Fruit fly (Drosophila melanogaster) whole organism, larva: ENCODE data around the gene Pfdn2.

Source experiments
- noc ChIP-seq: fragments of 200-800 bp; sonication (Bioruptor generic); optimal IDR thresholded peaks from 3 replicates; lab custom pipeline; 2019; ENCODE audit warnings: missing biosample characterization, mild to moderate bottlenecking, missing genetic modification characterization, moderate library complexity

Pfdn2 gene

DNA sequence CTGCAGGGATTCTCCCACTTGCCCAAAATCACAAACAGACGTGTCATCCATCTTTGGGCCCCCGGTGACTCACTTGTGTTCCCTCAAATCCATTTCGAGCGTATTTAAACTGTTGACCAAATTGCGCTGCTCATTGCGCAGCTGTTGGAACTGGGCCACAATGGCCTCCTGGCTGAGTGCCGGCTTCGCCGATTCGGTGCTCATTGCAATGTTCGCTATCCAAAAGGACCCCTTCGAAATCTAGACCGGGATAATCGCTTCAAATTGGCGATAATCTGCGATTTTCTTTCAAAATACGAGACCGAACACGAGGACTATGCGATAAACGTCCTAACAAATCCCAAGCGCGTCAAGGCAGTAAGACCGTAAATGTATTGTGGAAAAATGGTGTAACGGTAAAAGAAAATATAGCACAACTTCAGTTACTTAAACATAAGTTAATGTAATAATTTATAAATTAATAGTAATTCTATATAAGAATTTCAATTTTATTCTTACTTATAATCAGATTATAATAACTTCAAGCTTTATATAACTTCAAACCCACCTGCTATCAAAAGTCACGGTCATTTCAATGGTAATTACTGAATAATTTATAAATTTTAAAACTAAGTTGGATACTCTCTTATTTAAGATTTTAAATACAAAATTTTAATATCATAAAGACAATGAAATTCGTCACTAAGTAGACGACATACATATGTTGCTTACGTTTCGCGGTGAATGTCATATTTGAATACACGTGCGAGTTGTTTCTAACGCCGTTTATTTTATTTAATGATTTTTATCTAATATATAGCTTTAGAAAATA lies at the start of gene Pfdn2, which contains the start of gene Noc1:
Gene Pfdn2, minus strand, starts transcription at position 346 of the 811 bp plus-strand sequence.
Gene Noc1, plus strand, starts transcription at position 727 of the 811 bp plus-strand sequence.
- no peak for TF ChIP-seq noc (tag; lab: Kevin White, UChicago)

DNA sequence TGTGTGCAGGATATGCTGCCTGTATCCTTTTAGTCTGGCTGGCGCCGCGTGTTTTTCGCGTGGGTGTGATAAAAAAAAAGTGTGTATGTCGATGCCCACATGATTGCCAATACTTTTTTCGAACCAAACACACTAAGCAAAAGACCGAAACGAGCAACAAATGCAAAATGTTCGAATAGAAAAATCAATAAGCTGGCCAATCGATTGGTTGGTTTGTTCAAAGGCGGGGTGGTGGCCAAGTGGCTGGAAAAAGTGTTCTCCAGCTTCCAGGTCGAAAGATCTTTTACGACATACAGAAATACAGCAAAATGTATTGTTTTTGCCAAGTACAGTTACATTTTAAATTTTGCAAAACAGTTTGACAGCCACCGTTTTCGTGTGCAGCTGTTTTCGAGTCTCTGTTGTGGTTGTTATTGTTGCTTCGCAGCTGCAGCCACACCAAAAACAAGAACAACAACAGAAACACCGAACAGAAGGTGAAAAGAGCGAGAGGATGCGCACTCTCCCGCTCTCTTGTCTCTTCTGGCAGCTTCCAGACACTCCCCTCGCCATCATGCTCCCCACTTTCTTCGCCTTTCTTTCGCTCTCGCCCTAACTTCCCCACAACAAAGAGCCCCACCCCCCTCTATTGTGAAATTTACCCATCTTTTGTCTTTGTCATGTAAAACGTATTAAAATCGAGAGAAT lies 49.6 kb upstream of the Pfdn2 start:
- TF ChIP-seq noc (tag; lab: Kevin White, UChicago), result no peak

DNA sequence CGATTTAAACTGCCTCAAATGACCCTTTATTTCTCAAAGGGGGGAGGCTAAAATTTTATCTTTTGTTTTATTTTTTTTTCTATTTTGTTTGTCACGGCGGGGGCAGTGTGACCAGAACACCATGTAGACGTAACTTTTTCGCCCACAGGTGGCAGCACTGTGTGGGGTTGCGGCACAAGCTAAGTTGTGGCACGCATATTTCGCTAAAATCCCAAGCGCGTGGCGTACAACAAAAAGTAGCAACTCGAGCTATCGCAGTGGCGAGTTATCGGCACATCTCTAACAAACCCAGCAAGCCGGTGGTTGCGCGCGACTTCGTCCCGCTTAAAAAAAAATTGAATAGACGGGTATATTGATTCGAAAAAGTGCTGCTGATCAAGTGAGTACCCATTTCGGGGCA lies 48.9 kb upstream of the Pfdn2 start, which contains the start of the genes Ufd1 and NaPi-III:
Gene Ufd1, minus strand, starts transcription at position 129 of the 400 bp plus-strand sequence.
Gene NaPi-III, plus strand, starts transcription at position 261 of the 400 bp plus-strand sequence.
- TF ChIP-seq noc (tag; lab: Kevin White, UChicago), result peak; percentile 22

DNA sequence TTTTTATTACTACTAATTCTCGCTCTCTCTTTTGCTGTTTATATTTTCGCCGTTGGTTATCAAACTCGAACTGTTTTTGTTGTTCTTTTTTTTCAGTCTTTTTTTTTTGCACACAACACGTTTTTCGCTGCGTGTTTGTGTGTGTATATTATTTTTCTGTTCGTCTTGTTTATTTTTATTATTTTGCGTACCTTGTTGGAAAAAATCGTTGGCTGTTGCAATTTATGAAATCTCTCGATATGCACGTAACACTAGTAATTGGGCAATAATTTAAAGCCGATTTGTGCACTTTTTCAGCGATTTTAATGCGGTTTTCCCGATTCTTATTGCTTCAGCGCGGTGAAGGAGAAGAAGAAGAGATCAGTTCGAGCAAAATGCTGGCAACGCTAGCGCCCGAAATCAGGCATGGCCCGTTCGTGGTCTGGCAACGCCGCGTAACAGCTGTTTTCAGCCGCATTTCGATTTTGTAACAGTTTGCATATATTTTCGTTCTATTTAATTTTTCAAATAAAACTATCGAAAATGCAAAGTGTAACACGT lies 46.3 kb upstream of the Pfdn2 start, which contains the start of the genes FoxK and mRpL2:
Gene FoxK, minus strand, starts transcription at position 365 of the 540 bp plus-strand sequence.
Gene mRpL2, plus strand, starts transcription at position 429 of the 540 bp plus-strand sequence.
- peak; percentile 13 for TF ChIP-seq noc (tag; lab: Kevin White, UChicago)

DNA sequence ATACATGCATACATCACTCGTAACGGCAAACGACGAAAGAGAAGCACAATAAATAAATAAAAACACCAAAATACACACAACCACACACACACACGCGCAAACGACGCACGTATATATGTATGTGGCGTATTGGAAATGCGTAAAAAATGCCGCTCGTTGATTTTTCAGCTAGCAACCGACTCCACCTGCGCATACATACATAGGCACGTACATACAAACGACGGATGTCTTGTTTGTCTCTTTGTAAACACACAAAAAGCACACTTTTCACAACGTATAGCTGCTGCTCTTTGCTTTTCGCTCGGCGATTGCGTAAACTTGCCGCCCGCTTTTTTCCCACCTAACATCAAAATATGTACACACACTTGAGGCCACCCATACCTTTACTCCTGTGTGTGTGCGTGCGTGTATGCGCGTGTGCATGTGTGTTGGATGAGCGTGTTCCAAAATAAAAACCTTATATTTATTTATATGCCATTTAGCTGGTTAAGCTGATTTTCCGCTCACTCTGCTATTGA lies 45.8 kb upstream of the Pfdn2 start:
- peak; percentile 8 for TF ChIP-seq noc (tag; lab: Kevin White, UChicago)

DNA sequence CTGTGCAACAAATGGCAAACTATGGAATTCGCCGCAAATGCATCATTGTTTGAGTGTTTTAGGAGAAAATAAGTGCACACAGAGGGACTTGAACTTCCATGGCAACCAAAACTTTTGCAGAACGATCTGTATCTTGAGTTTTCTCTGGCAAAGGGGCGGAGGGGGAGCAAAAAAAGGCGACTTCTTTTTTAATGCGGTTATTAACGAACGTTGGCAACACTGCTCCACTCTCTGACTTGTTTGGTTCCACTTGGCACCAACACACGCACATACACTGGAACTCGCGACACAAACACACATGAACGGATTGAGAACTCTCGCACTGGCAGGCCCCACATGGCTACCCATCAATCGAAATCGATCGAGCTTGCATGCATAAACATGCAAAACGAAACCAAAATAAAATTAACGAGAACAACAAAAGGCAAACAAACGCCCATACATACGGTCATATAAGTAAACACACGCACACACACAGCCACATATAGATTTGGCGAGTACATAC lies 45.3 kb upstream of the Pfdn2 start:
- TF ChIP-seq noc (tag; lab: Kevin White, UChicago), result no peak

DNA sequence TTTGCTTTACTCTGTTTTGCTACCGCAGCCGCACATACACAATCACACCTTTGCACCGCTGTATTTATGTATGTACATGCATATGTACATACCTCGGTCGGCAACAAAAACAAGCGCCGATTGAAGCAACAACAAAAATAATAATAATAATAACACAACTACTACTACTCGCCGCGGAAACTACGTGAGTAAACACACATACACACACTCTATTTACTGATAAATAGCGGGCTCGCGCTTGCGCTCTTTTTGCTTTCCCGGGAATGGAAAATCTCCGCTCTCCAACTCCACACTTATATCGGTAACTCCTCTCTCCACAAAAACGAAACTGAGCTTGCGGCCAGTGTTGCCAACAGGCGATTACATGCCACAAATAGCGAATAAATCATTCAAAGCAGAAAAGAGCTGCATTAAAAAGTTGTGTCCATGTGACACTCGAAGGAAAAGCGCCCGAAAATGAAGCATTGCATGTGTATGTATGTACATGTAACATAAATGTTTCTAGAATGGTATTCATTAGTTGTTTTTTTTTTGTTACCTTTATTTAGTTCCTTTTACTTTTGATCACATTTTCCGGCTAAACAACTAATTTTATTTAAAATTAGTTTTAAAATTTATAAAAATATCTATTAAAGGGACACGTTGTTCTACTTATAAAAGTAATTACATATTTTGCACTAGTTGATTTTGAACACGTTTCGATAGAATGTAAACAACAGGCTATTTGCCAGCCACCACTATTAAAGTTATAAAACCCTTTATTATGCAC lies 44.6 kb upstream of the Pfdn2 start:
- peak; percentile 38 for TF ChIP-seq noc (tag; lab: Kevin White, UChicago)

DNA sequence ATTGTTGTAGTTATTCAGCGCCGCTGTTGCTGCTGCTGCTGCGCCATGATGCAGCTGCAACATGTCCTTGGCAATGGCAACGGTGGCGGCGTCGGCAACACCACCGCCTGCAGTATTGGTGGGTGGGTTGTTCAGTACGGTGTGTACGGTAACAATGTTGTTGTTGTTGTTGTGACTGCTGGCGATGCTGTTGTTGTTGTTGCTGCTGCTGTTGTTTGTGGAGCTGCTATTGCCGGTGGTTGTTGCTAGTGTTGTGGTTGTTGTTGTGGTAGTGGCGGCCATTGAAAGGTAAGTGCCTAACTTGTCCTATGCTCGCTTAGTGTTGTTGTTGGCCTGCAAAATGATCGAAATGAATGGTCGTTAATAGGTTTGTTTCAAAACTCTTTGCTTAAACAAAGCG lies 43.5 kb upstream of the Pfdn2 start:
- TF ChIP-seq noc (tag; lab: Kevin White, UChicago), result no peak

DNA sequence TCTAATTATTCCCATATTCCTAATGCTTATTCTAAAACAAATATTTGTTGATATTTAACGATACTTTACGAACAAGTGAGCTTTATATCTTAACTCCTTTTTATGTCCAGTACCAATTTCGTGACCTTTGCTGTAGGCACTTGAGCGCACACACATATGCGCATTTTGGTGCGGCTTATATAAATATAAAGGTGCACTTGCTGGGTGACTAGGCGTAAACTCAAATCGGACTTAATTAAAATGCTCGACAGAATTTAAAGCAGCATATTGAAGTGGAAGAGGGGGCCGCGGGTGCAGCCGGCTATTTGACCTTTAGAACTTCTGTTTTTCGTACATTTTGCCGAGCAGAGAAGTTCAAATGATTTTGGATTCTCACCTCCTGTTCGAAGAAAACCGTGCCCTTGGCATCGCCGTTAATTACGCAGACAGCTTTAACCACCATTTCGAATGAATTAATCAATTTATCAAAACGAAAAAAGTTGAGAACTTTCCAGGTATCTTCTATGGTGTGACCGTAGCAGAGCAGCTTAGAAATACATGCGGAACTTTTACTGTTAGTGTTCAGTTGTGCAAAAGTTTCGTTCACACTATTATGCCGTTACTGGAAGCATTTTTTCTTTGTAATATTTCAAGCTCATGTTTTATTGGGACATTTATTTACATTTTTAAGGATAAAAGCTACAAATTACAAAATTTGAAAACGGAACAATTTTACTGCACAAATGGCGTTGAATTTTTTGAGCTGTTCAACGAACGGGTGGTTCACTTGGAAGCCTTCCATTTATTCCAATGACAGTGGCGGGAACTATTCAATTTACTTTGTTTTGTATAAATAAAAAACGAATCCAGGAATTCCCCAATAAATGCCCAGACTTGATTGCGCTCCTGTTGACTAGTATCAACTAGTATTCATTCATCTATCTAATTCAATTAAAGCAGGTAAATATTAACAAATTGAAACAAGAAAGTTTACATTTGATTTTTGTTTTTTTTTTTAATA lies 39.3 kb upstream of the Pfdn2 start, which contains the start of gene Sod1:
Gene Sod1, minus strand, starts transcription at position 543 of the 1,000 bp plus-strand sequence.
- peak; percentile 44 for TF ChIP-seq noc (tag; lab: Kevin White, UChicago)

DNA sequence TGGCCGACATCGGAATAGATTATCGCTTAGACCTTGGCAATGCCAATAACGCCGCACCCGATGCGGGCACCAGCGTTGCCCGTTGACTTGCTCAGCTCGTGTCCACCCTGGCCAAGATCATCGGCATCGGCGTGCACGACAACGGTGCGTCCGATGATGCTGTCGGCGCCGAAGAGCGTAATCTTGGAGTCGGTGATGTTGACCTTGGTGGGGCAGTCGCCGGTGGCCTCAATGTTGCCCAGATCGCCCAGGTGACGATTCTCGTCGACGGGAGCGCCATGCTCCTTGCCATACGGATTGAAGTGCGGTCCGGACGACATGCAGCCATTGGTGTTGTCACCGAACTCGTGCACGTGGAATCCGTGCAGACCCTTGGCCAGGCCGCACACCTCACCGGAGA lies 38.2 kb upstream of the Pfdn2 start:
- no peak for TF ChIP-seq noc (tag; lab: Kevin White, UChicago)

DNA sequence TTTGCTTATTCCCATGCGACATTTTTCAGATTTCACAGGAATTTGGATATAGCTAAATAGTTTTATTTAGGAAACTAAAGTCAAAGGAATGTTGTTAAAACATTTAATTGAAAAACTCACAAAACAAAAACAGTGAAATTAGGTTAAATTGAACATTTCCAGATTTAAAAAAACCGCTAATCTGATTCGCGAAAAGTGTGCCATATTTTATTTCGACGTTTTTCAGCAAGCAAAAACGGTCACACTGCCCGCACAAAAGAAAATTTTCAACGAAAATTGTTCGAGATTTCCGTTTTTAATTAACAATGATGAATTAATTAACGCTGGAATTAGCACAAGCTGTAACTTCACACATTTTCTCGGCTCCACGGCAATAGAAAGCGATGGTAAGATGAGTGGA lies 35.3 kb upstream of the Pfdn2 start, which contains the start of the genes CG34012 and emei:
Gene CG34012, minus strand, starts transcription at position 52 of the 400 bp plus-strand sequence.
Gene emei, plus strand, starts transcription at position 237 of the 400 bp plus-strand sequence.
- TF ChIP-seq noc (tag; lab: Kevin White, UChicago), result no peak

DNA sequence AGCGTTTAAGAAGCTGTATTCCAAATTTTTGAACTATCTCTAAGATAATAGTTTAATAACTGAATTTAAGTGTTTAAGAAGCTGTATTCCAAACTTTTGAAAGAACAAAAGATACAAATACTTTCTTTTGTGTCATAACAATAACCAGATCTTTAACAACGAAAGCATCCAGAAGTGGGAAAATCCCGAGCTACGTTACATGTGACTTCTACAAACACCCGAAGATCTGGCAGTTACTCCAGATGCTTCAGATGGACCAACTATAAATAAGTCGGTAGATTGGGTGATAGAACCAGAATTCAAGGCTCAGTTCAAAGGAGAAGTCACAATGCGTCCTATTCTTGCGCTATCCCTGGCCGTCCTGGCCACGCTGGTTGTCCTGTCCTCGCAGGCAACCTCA lies 33.7 kb upstream of the Pfdn2 start, which contains the start of gene CG12522:
Gene CG12522, plus strand, starts transcription at position 301 of the 400 bp plus-strand sequence.
- no peak for TF ChIP-seq noc (tag; lab: Kevin White, UChicago)

DNA sequence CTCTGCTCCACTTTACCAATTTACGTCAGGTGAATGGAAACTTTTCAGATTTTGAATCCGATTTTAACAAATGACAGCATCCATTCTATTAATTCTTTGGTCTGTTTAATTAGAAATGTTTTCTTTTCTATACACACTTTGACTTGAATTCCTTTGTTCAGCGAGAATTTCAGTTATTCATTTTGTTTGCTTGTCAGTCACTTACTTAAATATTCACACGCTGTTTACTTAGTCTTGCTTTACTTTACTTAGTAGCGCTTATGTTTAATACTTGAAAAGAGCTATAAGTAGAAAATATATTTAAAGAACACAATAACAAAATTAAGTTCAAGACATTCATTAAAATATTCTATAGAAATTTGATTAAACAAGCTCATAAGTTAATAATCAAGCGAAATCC lies 33.2 kb upstream of the Pfdn2 start, which contains the start of gene CG32073:
Gene CG32073, minus strand, starts transcription at position 151 of the 400 bp plus-strand sequence.
- no peak for TF ChIP-seq noc (tag; lab: Kevin White, UChicago)
